Worm (Caenorhabditis elegans) whole organism, mixed stage, embryonic: ENCODE results near the gene F40F8.5.

ENCODE experiments used
- M03D4.4 ChIP-seq: sonication (generic microtip); optimal IDR thresholded peaks from 2 replicates; lab custom pipeline; 2017; ENCODE audit warnings: mild to moderate bottlenecking, missing genetic modification characterization, missing compliant biosample characterization
- blmp-1 ChIP-seq: fragments of 150-350 bp; optimal IDR thresholded peaks from 2 replicates; lab custom pipeline; 2014; ENCODE audit warnings: missing biosample characterization, missing genetic modification characterization
- ceh-43 ChIP-seq: fragments of 200-800 bp; sonication (Bioruptor generic); optimal IDR thresholded peaks from 2 replicates; lab custom pipeline; 2018; ENCODE audit warnings: mild to moderate bottlenecking, missing genetic modification characterization, moderate library complexity, missing compliant biosample characterization
- ces-1 ChIP-seq: fragments of 150-350 bp; optimal IDR thresholded peaks from 2 replicates; lab custom pipeline; 2014; ENCODE audit warnings: missing biosample characterization, missing genetic modification reagents, missing genetic modification characterization
- hlh-1 ChIP-seq: fragments of 150-350 bp; optimal IDR thresholded peaks from 2 replicates; lab custom pipeline; 2014; ENCODE audit warnings: missing biosample characterization, missing genetic modification reagents, missing genetic modification characterization
- mls-2 ChIP-seq: sonication (generic microtip); optimal IDR thresholded peaks from 2 replicates; lab custom pipeline; 2016; ENCODE audit warnings: mild to moderate bottlenecking, missing genetic modification characterization, moderate library complexity, missing compliant biosample characterization
- nhr-12 ChIP-seq: fragments of 150-350 bp; optimal IDR thresholded peaks from 2 replicates; lab custom pipeline; 2014; ENCODE audit warnings: missing biosample characterization, missing genetic modification characterization
- tbx-8 ChIP-seq: fragments of 200-800 bp; sonication (Bioruptor generic); optimal IDR thresholded peaks from 2 replicates; lab custom pipeline; 2018; ENCODE audit warnings: mild to moderate bottlenecking, missing genetic modification characterization, moderate library complexity, missing compliant biosample characterization

F40F8.5 gene

DNA sequence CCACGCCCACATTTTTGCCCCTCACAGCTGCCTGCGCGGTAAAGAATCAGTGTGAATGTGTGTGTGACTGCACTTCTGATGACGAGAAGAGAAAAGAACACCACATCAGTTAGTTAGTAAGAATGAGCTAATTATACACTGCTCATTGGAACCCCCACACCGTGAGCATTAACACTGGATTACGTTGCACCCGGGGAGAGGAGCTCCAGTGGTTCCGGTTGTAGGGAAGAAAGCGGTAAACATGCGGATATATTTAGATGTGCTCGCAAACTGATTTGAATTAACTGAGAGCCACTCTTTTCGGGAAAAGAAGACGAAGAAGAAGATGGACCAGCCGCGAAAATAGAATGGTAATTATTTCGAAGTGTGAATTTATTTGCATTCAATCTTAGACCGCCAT lies 48.0 kb downstream of the F40F8.5 start:
- TF ChIP-seq ces-1 (GFP tag; lab: Kevin White, UChicago) (peak; percentile 63), M03D4.4 (tag; lab: Kevin White, UChicago) (no peak), tbx-8 (GFP tag; lab: Kevin White, UChicago) (no peak), mls-2 (no peak), ceh-43 (no peak), blmp-1 (no peak), hlh-1 (no peak), nhr-12 (tag; lab: Kevin White, UChicago) (no peak)
- TF ChIP-seq, all 35 proteins: peak for 1
